Worm (Caenorhabditis elegans) whole organism, L2 larva: ENCODE data around the gene F10G7.10.

ENCODE experiments used
- C34F6.9 ChIP-seq: fragments of 150-350 bp; optimal IDR thresholded peaks from 2 replicates; lab custom pipeline; 2014; ENCODE audit warnings: missing biosample characterization, missing genetic modification characterization
- F13H6.1 ChIP-seq: sonication (generic microtip); optimal IDR thresholded peaks from 2 replicates; lab custom pipeline; 2016; ENCODE audit warnings: missing genetic modification characterization, missing compliant biosample characterization
- R02D3.7 ChIP-seq: fragments of 150-350 bp; optimal IDR thresholded peaks from 2 replicates; lab custom pipeline; 2014; ENCODE audit warnings: missing biosample characterization, missing genetic modification characterization
- Y55F3AM.14 ChIP-seq: fragments of 200-800 bp; sonication (Bioruptor generic); optimal IDR thresholded peaks from 2 replicates; lab custom pipeline; 2018; ENCODE audit warnings: mild to moderate bottlenecking, missing genetic modification characterization, missing compliant biosample characterization
- ZK546.5 ChIP-seq: sonication (generic microtip); optimal IDR thresholded peaks from 2 replicates; lab custom pipeline; 2017; ENCODE audit warnings: missing biosample characterization, missing genetic modification characterization
- alr-1 ChIP-seq: fragments of 150-350 bp; optimal IDR thresholded peaks from 2 replicates; lab custom pipeline; 2014; ENCODE audit warnings: missing biosample characterization, missing genetic modification characterization
- aly-2 ChIP-seq: fragments of 150-350 bp; optimal IDR thresholded peaks from 2 replicates; lab custom pipeline; 2014; ENCODE audit warnings: missing biosample characterization, missing genetic modification characterization
- blmp-1 ChIP-seq: sonication (generic microtip); optimal IDR thresholded peaks from 2 replicates; lab custom pipeline; 2017; ENCODE audit warnings: missing genetic modification characterization, mild to moderate bottlenecking, missing compliant biosample characterization, antibody characterized with exemption, moderate library complexity; ENCODE audit not compliant: insufficient read depth
- ceh-16 ChIP-seq: fragments of 150-350 bp; optimal IDR thresholded peaks from 2 replicates; lab custom pipeline; 2014; ENCODE audit warnings: missing biosample characterization, missing genetic modification characterization
- ceh-82 ChIP-seq: fragments of 150-350 bp; optimal IDR thresholded peaks from 2 replicates; lab custom pipeline; 2014; ENCODE audit warnings: missing biosample characterization, missing genetic modification characterization
- dmd-4 ChIP-seq: sonication (generic microtip); optimal IDR thresholded peaks from 2 replicates; lab custom pipeline; 2017; ENCODE audit warnings: missing biosample characterization, missing genetic modification characterization
- egl-27 ChIP-seq: sonication (generic microtip); optimal IDR thresholded peaks from 3 replicates; lab custom pipeline; 2017; ENCODE audit warnings: missing biosample characterization, missing genetic modification reagents, missing genetic modification characterization
- elt-3 ChIP-seq: sonication (generic microtip); optimal IDR thresholded peaks from 2 replicates; lab custom pipeline; 2017; ENCODE audit warnings: missing biosample characterization, missing genetic modification characterization
- fos-1 ChIP-seq: fragments of 150-350 bp; optimal IDR thresholded peaks from 2 replicates; lab custom pipeline; 2014; ENCODE audit warnings: missing biosample characterization, missing genetic modification characterization
- lin-13 ChIP-seq: fragments of 150-350 bp; optimal IDR thresholded peaks from 2 replicates; lab custom pipeline; 2014; ENCODE audit warnings: missing biosample characterization, missing genetic modification reagents, missing genetic modification characterization
- lin-39 ChIP-seq: fragments of 150-350 bp; optimal IDR thresholded peaks from 2 replicates; lab custom pipeline; 2014; ENCODE audit warnings: missing biosample characterization, missing genetic modification reagents, missing genetic modification characterization
- lsy-2 ChIP-seq, 2 experiments: fragments of 150-350 bp in 1 of 2; sonication (generic microtip) in 1 of 2; optimal IDR thresholded peaks; 2 replicates each; lab custom pipeline; 2014 to 2017; ENCODE audit warnings: missing biosample characterization in 2 of 2, missing genetic modification characterization in 2 of 2
- mbf-1 ChIP-seq: sonication (generic microtip); optimal IDR thresholded peaks from 2 replicates; lab custom pipeline; 2017; ENCODE audit warnings: missing biosample characterization, missing genetic modification characterization
- mdl-1 ChIP-seq, 2 experiments: fragments of 150-350 bp in 1 of 2; sonication (generic microtip) in 1 of 2; optimal IDR thresholded peaks; 2 replicates each; lab custom pipeline; 2017; ENCODE audit warnings: missing biosample characterization in 2 of 2, missing genetic modification characterization in 2 of 2
- nhr-10 ChIP-seq: sonication (generic microtip); optimal IDR thresholded peaks from 2 replicates; lab custom pipeline; 2017; ENCODE audit warnings: missing biosample characterization, missing genetic modification characterization
- nhr-11 ChIP-seq: fragments of 150-350 bp; optimal IDR thresholded peaks from 2 replicates; lab custom pipeline; 2014; ENCODE audit warnings: missing biosample characterization, missing genetic modification characterization
- nhr-12 ChIP-seq: fragments of 150-350 bp; optimal IDR thresholded peaks from 2 replicates; lab custom pipeline; 2014; ENCODE audit warnings: missing biosample characterization, missing genetic modification characterization
- nhr-129 ChIP-seq: fragments of 150-350 bp; optimal IDR thresholded peaks from 2 replicates; lab custom pipeline; 2014; ENCODE audit warnings: missing biosample characterization, missing genetic modification characterization
- nhr-21 ChIP-seq: fragments of 150-350 bp; optimal IDR thresholded peaks from 2 replicates; lab custom pipeline; 2014; ENCODE audit warnings: missing biosample characterization, missing genetic modification characterization
- nhr-25 ChIP-seq: fragments of 150-350 bp; sonication (generic microtip); optimal IDR thresholded peaks from 3 replicates; lab custom pipeline; 2014; ENCODE audit warnings: missing biosample characterization, missing genetic modification characterization
- nhr-77 ChIP-seq: fragments of 150-350 bp; optimal IDR thresholded peaks from 2 replicates; lab custom pipeline; 2014; ENCODE audit warnings: missing biosample characterization, missing genetic modification characterization
- peb-1 ChIP-seq: fragments of 150-350 bp; optimal IDR thresholded peaks from 2 replicates; lab custom pipeline; 2014; ENCODE audit warnings: missing biosample characterization, missing genetic modification characterization
- sem-4 ChIP-seq: fragments of 150-350 bp; optimal IDR thresholded peaks from 2 replicates; lab custom pipeline; 2014; ENCODE audit warnings: missing biosample characterization, missing genetic modification reagents, missing genetic modification characterization
- skn-1 ChIP-seq: sonication (generic microtip); optimal IDR thresholded peaks from 2 replicates; lab custom pipeline; 2017; ENCODE audit warnings: missing biosample characterization, missing genetic modification characterization
- sma-3 ChIP-seq: sonication (generic microtip); optimal IDR thresholded peaks from 2 replicates; lab custom pipeline; 2016; ENCODE audit warnings: missing genetic modification reagents, missing genetic modification characterization, missing compliant biosample characterization
- sma-9 ChIP-seq, 2 experiments: fragments of 150-350 bp in 1 of 2; sonication (generic microtip) in 1 of 2; optimal IDR thresholded peaks; 2 replicates each; lab custom pipeline; 2014 to 2016; ENCODE audit warnings: missing genetic modification characterization in 2 of 2, mild to moderate bottlenecking in 1 of 2, missing biosample characterization in 1 of 2, missing compliant biosample characterization in 1 of 2, missing genetic modification reagents in 1 of 2, moderate library complexity in 1 of 2
- snpc-4 ChIP-seq: fragments of 150-350 bp; optimal IDR thresholded peaks from 2 replicates; lab custom pipeline; 2014; ENCODE audit warnings: missing biosample characterization, missing genetic modification characterization
- unc-55 ChIP-seq: fragments of 150-350 bp; sonication (generic microtip); optimal IDR thresholded peaks from 3 replicates; lab custom pipeline; 2014; ENCODE audit warnings: missing biosample characterization, missing genetic modification reagents, missing genetic modification characterization
- unc-62 ChIP-seq: fragments of 150-350 bp; optimal IDR thresholded peaks from 2 replicates; lab custom pipeline; 2014; ENCODE audit warnings: missing biosample characterization, missing genetic modification reagents, missing genetic modification characterization
- zag-1 ChIP-seq: fragments of 150-350 bp; optimal IDR thresholded peaks from 2 replicates; lab custom pipeline; 2014; ENCODE audit warnings: missing biosample characterization, missing genetic modification characterization
- ztf-1 ChIP-seq: fragments of 200-800 bp; sonication (Bioruptor generic); conservative IDR thresholded peaks from 2 replicates; pipeline ENCODE4 v1.3.6; 2022; ENCODE audit warnings: missing genetic modification characterization, missing compliant biosample characterization

F10G7.10 gene

DNA sequence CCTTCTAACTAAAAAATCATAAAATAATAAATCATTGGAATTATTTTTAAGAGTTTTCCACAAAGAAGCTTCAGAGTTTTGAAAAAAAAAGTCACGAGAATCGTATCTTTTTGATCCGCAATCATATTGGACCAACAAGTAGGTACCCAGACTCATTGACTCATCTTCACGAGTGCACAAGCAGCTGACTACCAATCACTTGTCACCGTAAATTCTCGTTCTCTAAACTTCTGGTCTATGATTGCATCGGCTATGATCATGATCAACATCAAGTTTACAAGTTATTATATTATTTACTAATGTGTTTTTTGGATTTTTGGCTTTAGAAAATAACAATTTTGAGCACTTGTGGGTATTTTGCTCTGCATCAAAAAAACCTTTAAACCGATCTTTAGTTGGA, 49.8 kb downstream of the F10G7.10 start:
- TF ChIP-seq mbf-1 (no peak), fos-1 (tag; lab: Kevin White, UChicago) (no peak), nhr-129 (tag; lab: Kevin White, UChicago) (peak; percentile 39)

DNA sequence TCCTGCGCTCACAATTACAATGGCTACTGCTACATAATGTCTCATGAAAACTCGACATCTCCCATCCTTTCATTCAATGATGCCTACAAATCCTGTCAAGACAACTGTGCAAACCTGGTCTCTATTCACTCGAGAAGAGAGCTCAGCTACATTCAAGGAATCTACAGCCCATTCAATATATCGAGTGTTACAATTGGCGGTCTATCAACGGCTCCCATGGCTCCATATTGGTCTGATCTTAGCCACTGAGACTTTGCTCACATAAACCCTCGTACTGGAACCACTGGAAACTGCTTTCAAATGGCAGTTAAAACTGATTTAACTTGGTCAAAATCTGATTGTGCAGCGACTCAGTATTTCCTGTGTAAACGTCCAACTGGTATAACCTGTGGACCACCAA, 50.6 kb downstream of the F10G7.10 start, which contains the start of gene T05A7.3:
T05A7.3 (plus strand) TSS at position 301 of the 400 bp plus-strand sequence.
- TF ChIP-seq unc-55 (GFP tag; lab: Kevin White, UChicago): no peak
- TF ChIP-seq lsy-2 (tag; optimal IDR thresholded peaks at IDR 0.05; lab: Kevin White, UChicago): no peak
- no peak for TF ChIP-seq nhr-12 (tag; lab: Kevin White, UChicago)
- no peak for TF ChIP-seq ztf-1
- no peak for TF ChIP-seq nhr-77 (tag; lab: Kevin White, UChicago)
- TF ChIP-seq mbf-1: no peak
- no peak for TF ChIP-seq elt-3 (tag; lab: Kevin White, UChicago)
- no peak for TF ChIP-seq sma-3 (GFP tag; lab: Kevin White, UChicago)
- no peak for TF ChIP-seq F13H6.1 (tag; lab: Kevin White, UChicago)
- no peak for TF ChIP-seq zag-1 (tag; lab: Kevin White, UChicago)
- TF ChIP-seq ceh-82 (tag; lab: Kevin White, UChicago): no peak
- TF ChIP-seq sma-9 (GFP tag; optimal IDR thresholded peaks at IDR 0.05; lab: Kevin White, UChicago): no peak
- TF ChIP-seq sma-9 (tag; optimal IDR thresholded peaks at IDR 0.05; lab: Kevin White, UChicago): no peak
- TF ChIP-seq aly-2 (tag; lab: Kevin White, UChicago): no peak
- no peak for TF ChIP-seq dmd-4
- no peak for TF ChIP-seq skn-1
- no peak for TF ChIP-seq blmp-1 (tag; lab: Kevin White, UChicago)
- TF ChIP-seq mdl-1 (tag; optimal IDR thresholded peaks at IDR 0.05; lab: Kevin White, UChicago): no peak
- no peak for TF ChIP-seq egl-27 (tag; lab: Kevin White, UChicago)

DNA sequence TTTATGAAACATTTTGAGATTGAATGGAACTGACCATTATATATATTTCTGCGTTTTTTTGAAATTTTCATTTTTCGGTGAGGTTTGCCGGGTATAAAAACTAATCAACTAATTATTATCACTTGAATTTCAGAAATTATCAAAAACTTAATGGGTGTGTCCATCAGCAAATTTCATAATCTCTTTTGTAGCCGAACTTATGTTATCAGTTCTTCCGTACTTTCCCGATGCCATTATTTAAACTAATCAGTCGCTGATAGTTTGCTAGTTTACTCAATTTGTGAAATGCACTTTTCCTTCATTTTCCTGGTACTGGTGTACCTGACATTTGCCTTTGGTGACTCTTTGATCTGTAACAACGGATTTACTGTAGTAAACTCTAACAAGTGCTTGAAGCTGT, 51.9 kb downstream of the F10G7.10 start:
- TF ChIP-seq nhr-21 (tag; lab: Kevin White, UChicago) (no peak), fos-1 (tag; lab: Kevin White, UChicago) (peak; percentile 96), unc-62 (GFP tag; lab: Kevin White, UChicago) (no peak), ceh-16 (tag; lab: Kevin White, UChicago) (no peak), nhr-10 (tag; lab: Kevin White, UChicago) (no peak), sma-9 (GFP tag; optimal IDR thresholded peaks at IDR 0.05; lab: Kevin White, UChicago) (peak; percentile 77), sma-9 (tag; optimal IDR thresholded peaks at IDR 0.05; lab: Kevin White, UChicago) (no peak)

DNA sequence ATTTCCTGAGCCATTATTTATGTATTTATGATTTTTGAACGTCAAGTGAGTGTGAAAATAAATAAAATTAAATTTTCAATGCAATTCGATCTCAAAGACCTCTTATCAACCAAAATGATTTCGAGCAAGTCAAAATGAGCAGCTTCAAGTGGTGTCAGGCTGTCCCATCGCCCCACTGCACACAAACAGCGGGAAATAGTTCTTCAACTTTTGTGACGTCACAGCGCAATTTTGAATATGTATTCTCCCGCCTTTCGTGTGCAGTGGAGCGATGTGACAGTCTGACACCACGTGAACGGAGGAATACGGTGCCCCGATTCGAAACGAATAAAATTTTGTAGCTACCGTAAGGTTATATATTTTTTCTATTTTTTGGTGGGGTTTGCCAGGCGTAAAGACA, 52.4 kb downstream of the F10G7.10 start:
- TF ChIP-seq sma-9 (GFP tag; optimal IDR thresholded peaks at IDR 0.05; lab: Kevin White, UChicago) (no peak), sma-9 (tag; optimal IDR thresholded peaks at IDR 0.05; lab: Kevin White, UChicago) (no peak), lin-13 (no peak), nhr-25 (tag; lab: Kevin White, UChicago) (no peak), snpc-4 (no peak), R02D3.7 (tag; lab: Kevin White, UChicago) (no peak), sem-4 (tag; lab: Kevin White, UChicago) (no peak)

DNA sequence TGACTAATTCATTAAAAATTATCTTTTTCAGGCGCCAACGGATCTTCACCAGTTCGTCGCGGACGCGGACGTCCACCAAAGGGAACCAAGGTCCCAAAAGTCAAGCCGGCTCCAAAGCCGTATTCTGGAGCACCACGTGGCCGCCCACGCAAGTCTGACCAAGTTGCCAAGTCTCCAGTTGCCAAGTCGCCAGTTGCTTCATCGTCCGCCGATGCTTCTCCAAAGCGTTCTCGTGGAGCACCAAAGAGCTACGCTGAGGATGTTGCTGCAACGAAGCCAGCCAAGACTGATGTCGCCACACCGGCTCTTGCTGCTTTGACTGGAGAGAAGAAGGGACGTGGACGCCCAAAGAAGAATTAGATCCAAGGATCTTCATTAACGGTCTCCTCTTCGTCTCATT, 52.8 kb downstream of the F10G7.10 start:
- TF ChIP-seq C34F6.9: no peak
- no peak for TF ChIP-seq ceh-82 (tag; lab: Kevin White, UChicago)
- TF ChIP-seq lsy-2 (tag; optimal IDR thresholded peaks at IDR 0.05; lab: Kevin White, UChicago): no peak
- TF ChIP-seq alr-1: no peak
- TF ChIP-seq nhr-11 (tag; lab: Kevin White, UChicago): no peak
- TF ChIP-seq Y55F3AM.14: no peak
- TF ChIP-seq nhr-129 (tag; lab: Kevin White, UChicago): no peak
- no peak for TF ChIP-seq zag-1 (tag; lab: Kevin White, UChicago)
- TF ChIP-seq mbf-1: no peak
- no peak for TF ChIP-seq skn-1
- no peak for TF ChIP-seq lin-39 (tag; lab: Kevin White, UChicago)
- TF ChIP-seq peb-1: no peak
- TF ChIP-seq ZK546.5 (tag; lab: Kevin White, UChicago): no peak
